Worm (Caenorhabditis elegans) whole organism, L4/young adult: ENCODE measurements around the gene F46B3.23.

Source experiments
- W03F9.2 ChIP-seq: fragments of 150-350 bp; optimal IDR thresholded peaks from 2 replicates; lab custom pipeline; 2014; ENCODE audit warnings: missing biosample characterization, missing genetic modification characterization
- dao-5 ChIP-seq: sonication (generic microtip); optimal IDR thresholded peaks from 2 replicates; lab custom pipeline; 2016; ENCODE audit warnings: missing genotype, missing genetic modification characterization, moderate library complexity, missing compliant biosample characterization
- him-1 ChIP-seq: sonication (generic microtip); optimal IDR thresholded peaks from 2 replicates; lab custom pipeline; 2016; ENCODE audit warnings: missing genotype, missing genetic modification reagents, missing genetic modification characterization, missing compliant biosample characterization

The F46B3.23 gene

DNA sequence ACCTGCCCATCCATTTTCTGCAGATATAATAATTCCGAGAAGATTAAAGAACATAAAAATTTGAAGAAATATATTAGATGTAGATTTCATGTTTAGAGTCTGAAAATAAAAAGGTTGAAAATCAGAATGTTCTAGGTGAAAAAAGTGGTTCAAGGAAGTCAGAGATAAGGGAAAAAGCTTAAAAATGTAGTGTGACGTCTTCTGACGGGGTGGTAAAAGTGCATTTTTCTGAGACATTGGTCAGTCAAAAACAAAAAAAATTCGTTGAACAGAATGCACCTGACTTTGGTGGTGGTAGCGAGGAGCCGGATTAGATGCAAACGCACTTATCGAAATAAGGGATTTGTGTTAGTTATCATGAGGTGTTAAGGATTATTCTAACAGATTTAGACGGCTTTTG is at the start of gene F46B3.23:
Gene F46B3.23 (minus strand): TSS at position 101 of the 400 bp plus-strand sequence.
- TF ChIP-seq dao-5 (tag; lab: Kevin White, UChicago) (no peak), him-1 (tag; lab: Kevin White, UChicago) (no peak)

- no peak for TF ChIP-seq W03F9.2 (tag; lab: Kevin White, UChicago)
- no peak for TF ChIP-seq him-1 (tag; lab: Kevin White, UChicago)
- no peak for TF ChIP-seq dao-5 (tag; lab: Kevin White, UChicago)
Measured at ce11 chrV:20655174-20655573, 48.7 kb upstream of the F46B3.23 start.

DNA sequence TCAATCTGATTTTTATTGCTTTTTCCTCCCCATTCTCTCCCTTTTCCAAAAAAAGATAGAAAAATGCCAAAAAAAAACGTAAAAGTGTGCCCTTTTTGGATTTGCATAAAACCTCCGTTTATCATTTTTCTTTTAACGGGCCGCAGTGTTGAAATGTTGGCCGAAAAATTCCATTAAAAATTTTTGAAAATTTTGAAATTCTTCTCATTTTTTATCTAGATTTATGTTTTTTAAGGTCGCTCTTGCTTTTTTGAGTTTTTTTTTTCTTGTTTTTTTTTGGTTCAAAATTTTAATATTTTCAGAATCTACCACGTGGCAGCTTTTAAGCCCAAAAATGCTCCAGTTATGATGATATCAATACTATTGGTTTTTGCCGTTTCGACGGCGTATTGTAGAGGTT is 47.8 kb upstream of the F46B3.23 start, which contains the start of gene mnr-1:
Gene mnr-1 (plus strand): TSS at position 301 of the 400 bp plus-strand sequence.
- TF ChIP-seq him-1 (tag; lab: Kevin White, UChicago) (no peak), dao-5 (tag; lab: Kevin White, UChicago) (no peak), W03F9.2 (tag; lab: Kevin White, UChicago) (no peak)

ce11 chrV:20651923-20652322 is 45.4 kb upstream of the F46B3.23 start:
- TF ChIP-seq W03F9.2 (tag; lab: Kevin White, UChicago) (no peak), dao-5 (tag; lab: Kevin White, UChicago) (no peak), him-1 (tag; lab: Kevin White, UChicago) (no peak)

DNA sequence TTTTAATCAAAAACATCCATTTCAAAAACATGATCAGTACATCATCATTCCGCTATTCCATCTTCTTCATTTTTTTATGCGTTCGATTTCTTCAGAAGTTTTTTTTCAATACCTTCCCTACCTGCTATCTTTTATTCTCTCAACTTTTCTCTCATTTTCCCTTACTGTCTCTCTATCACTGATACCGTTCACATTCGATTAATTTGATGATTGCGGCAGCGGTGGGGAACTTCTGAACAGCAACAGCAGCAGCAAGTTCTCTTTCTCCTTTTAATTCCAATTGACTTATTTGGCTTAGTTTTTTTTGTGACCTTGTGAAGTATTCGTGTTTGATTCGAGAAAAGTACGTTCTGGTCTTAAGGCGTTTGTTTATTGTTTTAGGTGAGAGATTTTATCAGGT is 42.4 kb upstream of the F46B3.23 start:
- TF ChIP-seq W03F9.2 (tag; lab: Kevin White, UChicago) = no peak
- no peak for TF ChIP-seq dao-5 (tag; lab: Kevin White, UChicago)
- TF ChIP-seq him-1 (tag; lab: Kevin White, UChicago) = no peak

ce11 chrV:20645479-20645878 is 39.0 kb upstream of the F46B3.23 start:
- no peak for TF ChIP-seq W03F9.2 (tag; lab: Kevin White, UChicago)
- no peak for TF ChIP-seq dao-5 (tag; lab: Kevin White, UChicago)
- no peak for TF ChIP-seq him-1 (tag; lab: Kevin White, UChicago)

DNA sequence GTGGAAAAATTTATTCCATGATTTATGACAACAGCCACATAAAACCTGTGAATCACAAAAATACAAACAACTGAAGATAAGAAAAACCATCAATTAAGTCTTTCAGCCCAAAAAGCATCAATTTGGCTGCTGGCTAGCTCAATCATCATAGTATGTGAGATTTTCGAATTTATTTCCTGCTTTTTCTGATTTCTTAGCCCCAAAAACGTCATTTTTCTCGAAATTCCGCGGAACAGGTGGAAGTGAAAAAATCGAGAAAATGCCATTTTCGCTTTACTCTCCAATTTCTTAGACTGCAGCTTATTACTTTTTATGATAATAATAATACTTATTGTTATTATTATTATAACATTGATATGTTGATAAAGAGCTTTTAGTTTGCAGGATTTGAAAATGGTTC is 35.4 kb upstream of the F46B3.23 start, which contains the start of gene srxa-15:
Gene srxa-15 (plus strand): TSS at position 301 of the 400 bp plus-strand sequence.
- TF ChIP-seq dao-5 (tag; lab: Kevin White, UChicago) (no peak), him-1 (tag; lab: Kevin White, UChicago) (no peak), W03F9.2 (tag; lab: Kevin White, UChicago) (no peak)

ce11 chrV:20639294-20639693 is 32.8 kb upstream of the F46B3.23 start, which contains the start of gene srxa-14:
Gene srxa-14, plus strand, starts transcription at chrV:20639594.
- TF ChIP-seq W03F9.2 (tag; lab: Kevin White, UChicago) (no peak), him-1 (tag; lab: Kevin White, UChicago) (no peak), dao-5 (tag; lab: Kevin White, UChicago) (no peak)

ce11 chrV:20638344-20638743 is 31.8 kb upstream of the F46B3.23 start, which contains the start of gene Y44A6B.3:
Gene Y44A6B.3, minus strand, starts transcription at chrV:20638444.
- TF ChIP-seq dao-5 (tag; lab: Kevin White, UChicago) (no peak), W03F9.2 (tag; lab: Kevin White, UChicago) (no peak)

ce11 chrV:20636855-20637254 is 30.3 kb upstream of the F46B3.23 start, which contains the start of gene ttr-13:
Gene ttr-13, minus strand, starts transcription at chrV:20636955.
- no peak for TF ChIP-seq dao-5 (tag; lab: Kevin White, UChicago)
- TF ChIP-seq W03F9.2 (tag; lab: Kevin White, UChicago) = no peak
- TF ChIP-seq him-1 (tag; lab: Kevin White, UChicago) = no peak

DNA sequence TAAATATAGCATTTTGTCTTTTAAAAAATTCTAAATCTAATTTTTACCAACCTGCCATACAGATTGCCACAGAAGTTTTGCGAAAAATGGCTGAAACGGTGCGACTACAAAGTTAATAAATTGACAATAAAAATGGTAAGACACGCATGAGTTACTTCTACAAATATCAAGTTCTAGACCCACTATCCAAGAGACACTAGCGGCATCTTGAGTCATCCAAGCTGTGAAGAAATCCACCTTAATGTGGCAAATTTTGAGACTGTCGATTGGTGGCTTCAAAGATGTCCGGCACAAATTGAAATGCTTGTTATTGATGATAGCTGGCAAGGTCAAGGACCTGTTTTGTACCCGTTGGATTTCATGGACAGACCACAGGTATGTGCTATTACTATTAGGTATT is 27.8 kb upstream of the F46B3.23 start, which contains the start of gene F46B3.16:
Gene F46B3.16 (plus strand): TSS at position 301 of the 400 bp plus-strand sequence.
- TF ChIP-seq him-1 (tag; lab: Kevin White, UChicago) = no peak
- no peak for TF ChIP-seq W03F9.2 (tag; lab: Kevin White, UChicago)
- no peak for TF ChIP-seq dao-5 (tag; lab: Kevin White, UChicago)

DNA sequence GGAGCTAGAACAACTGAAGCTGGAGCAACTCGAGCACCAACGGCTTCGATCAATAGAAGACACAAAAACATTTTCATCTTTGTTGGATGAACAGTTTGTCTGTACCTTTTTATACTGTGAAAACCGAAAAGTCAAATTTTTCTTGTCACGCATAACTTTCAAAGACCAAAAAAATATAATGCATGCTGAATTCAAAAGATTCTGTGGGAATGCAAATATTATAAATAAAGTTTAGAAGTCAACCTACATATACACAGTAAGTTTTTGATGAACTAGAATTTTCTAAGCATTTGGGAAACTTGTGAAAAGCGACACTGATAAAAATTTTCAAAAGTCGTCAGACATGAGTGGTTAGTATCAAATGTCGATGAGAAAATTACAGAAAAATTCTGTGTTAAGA is 27.1 kb upstream of the F46B3.23 start, which contains the start of gene F46B3.15:
Gene F46B3.15 (minus strand): TSS at position 101 of the 400 bp plus-strand sequence.
- TF ChIP-seq W03F9.2 (tag; lab: Kevin White, UChicago) = no peak

ce11 chrV:20631255-20631654 is 24.7 kb upstream of the F46B3.23 start, which contains the start of gene F46B3.14:
Gene F46B3.14, minus strand, starts transcription at chrV:20631355.
- TF ChIP-seq dao-5 (tag; lab: Kevin White, UChicago) = no peak
- no peak for TF ChIP-seq him-1 (tag; lab: Kevin White, UChicago)
- no peak for TF ChIP-seq W03F9.2 (tag; lab: Kevin White, UChicago)

DNA sequence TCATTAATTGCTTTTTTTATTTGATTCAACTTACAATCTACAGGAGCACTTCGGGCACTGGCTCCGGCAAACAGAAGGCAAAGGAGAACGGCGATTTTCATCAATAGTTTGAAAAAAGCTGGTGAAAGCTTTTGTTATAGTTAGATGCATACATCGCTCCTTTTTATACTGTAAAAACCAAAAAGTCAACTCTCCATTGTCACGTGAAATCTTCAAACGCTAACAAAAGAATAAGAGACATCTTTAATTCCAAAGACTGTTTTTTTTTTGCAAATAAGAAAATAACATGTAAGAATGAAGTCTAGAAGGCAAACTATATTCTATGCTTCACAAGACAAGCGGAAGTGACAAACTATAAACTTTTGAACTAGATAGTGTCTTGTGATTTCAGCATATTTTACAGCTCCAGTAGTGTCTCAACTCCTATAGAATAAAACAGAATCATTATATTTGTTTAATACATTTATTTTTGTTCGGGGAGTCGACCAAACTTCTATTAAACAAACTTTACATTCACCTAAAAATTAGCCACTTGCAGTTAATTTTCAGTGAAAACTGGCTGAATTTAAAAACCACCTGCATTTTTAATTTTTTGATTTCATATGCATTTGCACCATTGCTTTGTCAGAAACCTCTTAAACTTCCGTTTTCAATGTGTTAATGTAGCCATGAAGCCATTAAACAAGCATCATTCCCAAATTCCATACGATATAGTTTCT is 19.7 kb upstream of the F46B3.23 start, which contains the start of the genes F46B3.9 and srz-18:
Gene F46B3.9 (minus strand): TSS at position 101 of the 719 bp plus-strand sequence.
Gene srz-18 (plus strand): TSS at position 669 of the 719 bp plus-strand sequence.
- TF ChIP-seq W03F9.2 (tag; lab: Kevin White, UChicago) (no peak), him-1 (tag; lab: Kevin White, UChicago) (no peak), dao-5 (tag; lab: Kevin White, UChicago) (no peak)
